Fruit fly (Drosophila melanogaster) whole organism, wandering third instar larva: ENCODE measurements around the gene RpL13A.

Experiments used
- Abd-B ChIP-seq: fragments of >200 bp; optimal IDR thresholded peaks from 2 replicates; lab custom pipeline; 2017; ENCODE audit warnings: missing biosample characterization, missing genetic modification characterization
- CG32264 ChIP-seq: fragments of 200-800 bp; sonication (Bioruptor generic); optimal IDR thresholded peaks from 2 replicates; lab custom pipeline; 2016; ENCODE audit warnings: missing biosample characterization, missing genetic modification characterization
- CG9705 ChIP-seq: fragments of 200-800 bp; sonication (Bioruptor generic); optimal IDR thresholded peaks from 2 replicates; lab custom pipeline; 2018; ENCODE audit warnings: missing biosample characterization, mild to moderate bottlenecking, missing genetic modification characterization
- CrebA ChIP-seq: fragments of 200-800 bp; sonication (Bioruptor generic); optimal IDR thresholded peaks from 2 replicates; lab custom pipeline; 2016; ENCODE audit warnings: missing biosample characterization, mild to moderate bottlenecking, missing genetic modification characterization, borderline replicate concordance
- Dfd ChIP-seq: fragments of >200 bp; optimal IDR thresholded peaks from 2 replicates; lab custom pipeline; 2017; ENCODE audit warnings: missing biosample characterization, missing genetic modification characterization
- Dif ChIP-seq: fragments of 200-275, 200-300 bp; sonication (Bioruptor generic); optimal IDR thresholded peaks from 2 replicates; lab custom pipeline; 2018; ENCODE audit warnings: missing biosample characterization, missing genetic modification characterization; ENCODE audit not compliant: partially characterized antibody
- GATAd ChIP-seq: sonication (Bioruptor generic); optimal IDR thresholded peaks from 2 replicates; lab custom pipeline; 2016; ENCODE audit warnings: missing biosample characterization, missing genetic modification characterization
- HLH106 ChIP-seq: fragments of 200-800 bp; optimal IDR thresholded peaks from 3 replicates; lab custom pipeline; 2019; ENCODE audit warnings: missing biosample characterization, mild to moderate bottlenecking, missing genetic modification characterization, moderate library complexity
- Hnf4 ChIP-seq: fragments of 200-800 bp; sonication (Bioruptor generic); optimal IDR thresholded peaks from 2 replicates; lab custom pipeline; 2016; ENCODE audit warnings: missing biosample characterization, mild to moderate bottlenecking, missing genetic modification characterization
- Hr78 ChIP-seq: fragments of >200 bp; optimal IDR thresholded peaks from 2 replicates; lab custom pipeline; 2017; ENCODE audit warnings: missing biosample characterization, missing genetic modification characterization
- Hr83 ChIP-seq: fragments of 200-300 bp; sonication (Bioruptor generic); optimal IDR thresholded peaks from 2 replicates; lab custom pipeline; 2016; ENCODE audit warnings: missing biosample characterization, mild to moderate bottlenecking, missing genetic modification characterization, moderate library complexity; ENCODE audit not compliant: poor library complexity, severe bottlenecking
- Jra ChIP-seq: sonication (Bioruptor generic); optimal IDR thresholded peaks from 2 replicates; lab custom pipeline; 2016; ENCODE audit warnings: missing biosample characterization, missing genetic modification characterization
- Mio ChIP-seq: sonication (Bioruptor generic); optimal IDR thresholded peaks from 2 replicates; lab custom pipeline; 2016; ENCODE audit warnings: missing biosample characterization, missing genetic modification characterization
- Myc ChIP-seq: fragments of >200 bp; optimal IDR thresholded peaks from 2 replicates; lab custom pipeline; 2017
- N ChIP-seq: fragments of >200 bp; optimal IDR thresholded peaks from 2 replicates; lab custom pipeline; 2018; ENCODE audit warnings: missing biosample characterization, missing external identifiers, missing genetic modification characterization
- OdsH ChIP-seq: fragments of 200-800 bp; sonication (Bioruptor generic); optimal IDR thresholded peaks from 2 replicates; lab custom pipeline; 2016; ENCODE audit warnings: missing biosample characterization, mild to moderate bottlenecking, missing genetic modification characterization
- Rel ChIP-seq, 2 experiments: fragments of 200-800 bp; sonication (Bioruptor generic) in 1 of 2; optimal IDR thresholded peaks; 2 replicates in 1 of 2; 3 replicates in 1 of 2; lab custom pipeline; 2016 to 2019; ENCODE audit warnings: mild to moderate bottlenecking in 2 of 2, missing biosample characterization in 2 of 2, missing genetic modification characterization in 2 of 2, moderate library complexity in 1 of 2
- Sp1 ChIP-seq: fragments of 200-800 bp; sonication (Bioruptor generic); optimal IDR thresholded peaks from 3 replicates; lab custom pipeline; 2019; ENCODE audit warnings: missing biosample characterization, mild to moderate bottlenecking, missing genetic modification characterization, moderate library complexity
- Vsx2 ChIP-seq: fragments of 200-300, 225-300 bp; sonication (Bioruptor generic); optimal IDR thresholded peaks from 2 replicates; lab custom pipeline; 2018; ENCODE audit warnings: missing biosample characterization, missing genetic modification characterization; ENCODE audit not compliant: partially characterized antibody
- br ChIP-seq: fragments of 200-800 bp; sonication (Bioruptor generic); optimal IDR thresholded peaks from 2 replicates; lab custom pipeline; 2016; ENCODE audit warnings: missing biosample characterization, missing genetic modification characterization
- brk ChIP-seq: fragments of 200-800 bp; sonication (Bioruptor generic); optimal IDR thresholded peaks from 2 replicates; lab custom pipeline; 2016; ENCODE audit warnings: missing biosample characterization, mild to moderate bottlenecking, missing genetic modification characterization
- dl ChIP-seq, 2 experiments: fragments of 175-275, 200-275 bp in 1 of 2; fragments of 200-275 bp in 1 of 2; sonication (Bioruptor generic); optimal IDR thresholded peaks; lab custom pipeline; 2018; ENCODE audit warnings: mild to moderate bottlenecking in 2 of 2, missing biosample characterization in 2 of 2, missing genetic modification characterization in 2 of 2, moderate library complexity in 2 of 2; ENCODE audit not compliant: partially characterized antibody in 2 of 2, insufficient read depth in 1 of 2
- dmrt93B ChIP-seq: fragments of 200-800 bp; sonication (Bioruptor generic); optimal IDR thresholded peaks from 2 replicates; lab custom pipeline; 2018; ENCODE audit warnings: missing biosample characterization, mild to moderate bottlenecking, missing genetic modification characterization
- dsf ChIP-seq: sonication (Bioruptor generic); optimal IDR thresholded peaks from 2 replicates; lab custom pipeline; 2016; ENCODE audit warnings: missing biosample characterization, missing genetic modification characterization, borderline replicate concordance
- ey ChIP-seq: fragments of 200-800 bp; sonication (Bioruptor generic); optimal IDR thresholded peaks from 2 replicates; lab custom pipeline; 2016; ENCODE audit warnings: missing biosample characterization, missing genetic modification characterization
- foxo ChIP-seq, 2 experiments: fragments of 200-800 bp; sonication (Bioruptor generic); optimal IDR thresholded peaks; 2 replicates in 1 of 2; 3 replicates in 1 of 2; lab custom pipeline; 2016 to 2017; ENCODE audit warnings: missing biosample characterization in 2 of 2, missing genetic modification characterization in 2 of 2
- fru ChIP-seq: fragments of 200-800 bp; sonication (Bioruptor generic); optimal IDR thresholded peaks from 3 replicates; lab custom pipeline; 2016; ENCODE audit warnings: missing biosample characterization, mild to moderate bottlenecking, missing genetic modification characterization
- h ChIP-seq: fragments of 200-800 bp; sonication (Bioruptor generic); optimal IDR thresholded peaks from 3 replicates; lab custom pipeline; 2016; ENCODE audit warnings: missing biosample characterization, mild to moderate bottlenecking, missing genetic modification characterization
- jim ChIP-seq: fragments of 175-275, 200-325 bp; sonication (Bioruptor generic); optimal IDR thresholded peaks from 2 replicates; lab custom pipeline; 2016; ENCODE audit warnings: missing biosample characterization, mild to moderate bottlenecking, missing genetic modification characterization
- pan ChIP-seq: fragments of >200 bp; optimal IDR thresholded peaks from 2 replicates; lab custom pipeline; 2017
- psq ChIP-seq: fragments of 200-800 bp; sonication (Bioruptor generic); optimal IDR thresholded peaks from 3 replicates; lab custom pipeline; 2017; ENCODE audit warnings: missing biosample characterization, mild to moderate bottlenecking, missing genetic modification characterization, moderate library complexity
- rgr ChIP-seq: fragments of 200-800 bp; sonication (Bioruptor generic); optimal IDR thresholded peaks from 3 replicates; lab custom pipeline; 2016; ENCODE audit warnings: missing biosample characterization, mild to moderate bottlenecking, missing genetic modification characterization
- sage ChIP-seq: fragments of 200-800 bp; sonication (Bioruptor generic); optimal IDR thresholded peaks from 2 replicates; lab custom pipeline; 2016; ENCODE audit warnings: missing biosample characterization, mild to moderate bottlenecking, missing genetic modification characterization
- sv ChIP-seq: fragments of 200-800 bp; sonication (Bioruptor generic); optimal IDR thresholded peaks from 3 replicates; lab custom pipeline; 2016; ENCODE audit warnings: missing biosample characterization, missing genetic modification characterization
- tai ChIP-seq: sonication (Bioruptor generic); optimal IDR thresholded peaks from 2 replicates; lab custom pipeline; 2016; ENCODE audit warnings: missing biosample characterization, missing genetic modification characterization
- usp ChIP-seq: fragments of >200 bp; optimal IDR thresholded peaks from 2 replicates; lab custom pipeline; 2017; ENCODE audit warnings: missing biosample characterization, missing genetic modification characterization
- woc ChIP-seq: sonication (Bioruptor generic); optimal IDR thresholded peaks from 2 replicates; lab custom pipeline; 2016; ENCODE audit warnings: missing biosample characterization, mild to moderate bottlenecking, missing genetic modification characterization

Gene RpL13A

DNA sequence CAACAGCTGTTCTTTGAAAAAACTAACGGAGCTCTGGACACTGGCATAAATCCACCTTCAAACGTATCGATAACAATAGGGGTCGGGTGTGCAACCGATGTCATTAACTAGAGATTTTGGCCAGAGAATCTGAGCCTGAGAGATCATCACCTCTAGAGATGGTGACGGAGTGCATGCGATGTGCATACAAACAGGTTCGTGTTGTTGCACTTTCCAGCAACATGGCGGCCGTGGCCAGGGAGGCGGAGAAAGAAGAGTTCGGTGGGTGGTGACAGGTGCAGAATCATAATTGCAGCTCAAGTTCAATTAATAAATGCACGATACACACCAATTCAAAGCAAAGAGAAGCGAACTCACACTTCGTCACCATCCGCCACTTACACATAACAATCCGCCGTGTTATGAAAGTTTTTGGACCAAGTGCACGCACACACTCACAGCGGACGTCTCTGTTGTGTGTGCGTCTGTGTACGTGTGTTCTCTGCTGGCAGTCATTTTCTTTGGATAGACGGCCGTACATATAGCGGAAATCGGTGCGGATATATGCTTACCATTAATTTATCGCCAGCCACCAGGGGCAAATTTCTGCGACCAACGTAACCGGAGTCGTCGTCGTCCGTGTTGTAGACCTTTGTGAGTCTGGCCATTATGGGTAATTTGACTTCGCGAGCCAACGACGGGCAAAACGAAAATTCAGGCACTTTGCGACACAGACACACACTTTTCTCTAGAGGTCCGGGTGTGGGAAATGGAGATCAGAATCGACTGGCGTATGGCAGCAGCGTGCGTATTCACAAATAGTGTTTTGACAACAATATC is 34.9 kb downstream of the RpL13A start:
- TF ChIP-seq jim = no peak
- TF ChIP-seq h (GFP tag; lab: Kevin White, UChicago) = peak; percentile 39
- no peak for TF ChIP-seq Jra (GFP tag; lab: Kevin White, UChicago)
- no peak for TF ChIP-seq Myc (lab: Kevin White, UChicago)
- no peak for TF ChIP-seq dl (GFP tag; optimal IDR thresholded peaks at IDR 0.05; lab: Kevin White, UChicago; ENCODE audit: insufficient read depth in 1 of 2, partially characterized antibody in 2 of 2)
- TF ChIP-seq dsf (GFP tag; lab: Kevin White, UChicago) = no peak
- no peak for TF ChIP-seq Abd-B
- TF ChIP-seq br = no peak
- TF ChIP-seq CG32264 (GFP tag; lab: Kevin White, UChicago) = no peak
- no peak for TF ChIP-seq Hr78 (GFP tag; lab: Kevin White, UChicago)
- TF ChIP-seq sv (GFP tag; lab: Kevin White, UChicago) = no peak
- TF ChIP-seq HLH106 (tag; lab: Kevin White, UChicago) = no peak
- no peak for TF ChIP-seq N
- TF ChIP-seq Mio = no peak
- TF ChIP-seq ey (GFP tag; lab: Kevin White, UChicago) = no peak
- TF ChIP-seq psq = peak; percentile 3
- TF ChIP-seq pan = no peak
- no peak for TF ChIP-seq GATAd (GFP tag; lab: Kevin White, UChicago)
- TF ChIP-seq usp (GFP tag; lab: Kevin White, UChicago) = no peak
- no peak for TF ChIP-seq CG9705 (GFP tag; lab: Kevin White, UChicago)
- TF ChIP-seq Rel (GFP tag; optimal IDR thresholded peaks at IDR 0.05; lab: Kevin White, UChicago) = no peak
- no peak for TF ChIP-seq Rel (tag; optimal IDR thresholded peaks at IDR 0.05; lab: Kevin White, UChicago)
- peak; percentile 36 for TF ChIP-seq Hr83 (GFP tag; lab: Kevin White, UChicago)
- no peak for TF ChIP-seq Dfd (GFP tag; lab: Kevin White, UChicago)
- no peak for TF ChIP-seq Vsx2 (GFP tag; lab: Kevin White, UChicago)
- TF ChIP-seq Sp1 (GFP tag; lab: Kevin White, UChicago) = no peak
- peak; percentile 2 for TF ChIP-seq rgr (GFP tag; lab: Kevin White, UChicago)
- TF ChIP-seq tai = no peak
- TF ChIP-seq sage (GFP tag; lab: Kevin White, UChicago) = no peak
- peak; percentile 29 for TF ChIP-seq fru (GFP tag; lab: Kevin White, UChicago)
- peak in 1 of 2 experiments; percentile 20 for TF ChIP-seq foxo (GFP tag; optimal IDR thresholded peaks at IDR 0.05; lab: Kevin White, UChicago)
- TF ChIP-seq woc = no peak
- TF ChIP-seq Hnf4 = peak; percentile 15
- TF ChIP-seq OdsH (GFP tag; lab: Kevin White, UChicago) = peak; percentile 5
- no peak for TF ChIP-seq dmrt93B
- no peak for TF ChIP-seq brk (GFP tag; lab: Kevin White, UChicago)
- TF ChIP-seq Dif (GFP tag; lab: Kevin White, UChicago) = no peak
- no peak for TF ChIP-seq CrebA (GFP tag; lab: Kevin White, UChicago)

DNA sequence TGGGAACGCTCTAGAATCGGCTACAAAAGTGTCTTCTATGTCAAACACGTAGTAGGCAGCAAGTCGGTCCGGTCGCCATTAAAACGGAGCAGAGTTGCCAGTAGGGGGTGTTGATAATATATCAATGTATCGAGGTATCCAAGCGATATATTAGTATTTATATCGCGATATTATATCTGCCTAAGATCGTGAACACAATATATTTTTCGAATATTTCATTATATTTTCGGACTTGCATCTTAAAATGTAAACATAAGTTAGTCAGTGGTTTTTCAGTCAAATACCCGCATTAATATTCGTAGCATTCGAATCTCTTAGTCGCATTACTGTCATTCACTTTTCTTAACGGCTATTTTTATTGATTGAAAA is 35.5 kb downstream of the RpL13A start, which contains the start of gene CG2182:
Gene CG2182 (minus strand): TSS at position 84 of the 369 bp plus-strand sequence.
- TF ChIP-seq Hr78 (GFP tag; lab: Kevin White, UChicago) (no peak), Hr83 (GFP tag; lab: Kevin White, UChicago) (peak; percentile 36), Jra (GFP tag; lab: Kevin White, UChicago) (peak; percentile 6), tai (no peak), Rel (GFP tag; optimal IDR thresholded peaks at IDR 0.05; lab: Kevin White, UChicago) (no peak), Rel (tag; optimal IDR thresholded peaks at IDR 0.05; lab: Kevin White, UChicago) (no peak), woc (no peak), Dif (GFP tag; lab: Kevin White, UChicago) (no peak), Hnf4 (peak; percentile 10)
